ENCODE assay signal across 3 worm cellular contexts in the genomic region with DNA sequence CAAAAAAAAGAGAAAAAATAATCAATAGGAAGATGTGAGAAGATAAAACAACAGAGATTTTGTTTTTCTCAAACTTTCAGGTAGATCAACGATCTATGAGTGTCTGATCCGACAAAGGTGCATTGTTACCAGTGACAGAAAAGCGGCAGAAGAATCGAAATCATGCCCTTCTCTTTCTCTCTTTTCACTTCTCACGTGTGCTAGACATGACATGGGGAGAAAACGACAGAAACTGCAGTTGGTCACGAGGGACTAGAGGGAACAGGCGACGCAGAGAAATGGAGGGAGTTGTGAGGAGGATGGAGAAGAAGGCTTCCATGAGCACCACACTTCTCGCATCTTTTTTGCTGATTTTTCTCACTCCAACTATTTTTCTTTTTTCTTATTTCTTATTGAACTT.
TF ChIP-seq lines count a peak whose summit lies in the region.

A gene (minus strand): TSS at position 97 of the 400 bp plus-strand sequence.

TF ChIP-seq in whole organism, L1 larva, 84 proteins besides CTCF, POLR2A, EP300 and RAD21 (continued from another document and continues in another):
- TF ChIP-seq nhr-85 (tag; lab: Kevin White, UChicago) (peak; percentile 92), unc-86 (tag; optimal IDR thresholded peaks at IDR 0.05; lab: Kevin White, UChicago) (peak; percentile 65), C04F5.9 (tag; optimal IDR thresholded peaks at IDR 0.05; lab: Kevin White, UChicago) (peak; percentile 42), mep-1 (tag; optimal IDR thresholded peaks at IDR 0.05; lab: Kevin White, UChicago) (peak; percentile 87), sup-37 (GFP tag; optimal IDR thresholded peaks at IDR 0.05; lab: Kevin White, UChicago) (peak; percentile 38), mef-2 (tag; optimal IDR thresholded peaks at IDR 0.05; lab: Kevin White, UChicago) (peak; percentile 74), nhr-11 (tag; optimal IDR thresholded peaks at IDR 0.05; lab: Kevin White, UChicago) (peak; percentile 80), aly-2 (tag; optimal IDR thresholded peaks at IDR 0.05; lab: Kevin White, UChicago) (peak; percentile 34), nhr-237 (tag; optimal IDR thresholded peaks at IDR 0.05; lab: Kevin White, UChicago) (no peak), nhr-77 (tag; optimal IDR thresholded peaks at IDR 0.05; lab: Kevin White, UChicago) (peak; percentile 40), ceh-90 (tag; optimal IDR thresholded peaks at IDR 0.05; lab: Kevin White, UChicago) (no peak), ces-1 (GFP tag; optimal IDR thresholded peaks at IDR 0.05; lab: Kevin White, UChicago) (no peak), ztf-11 (tag; optimal IDR thresholded peaks at IDR 0.05; lab: Kevin White, UChicago) (no peak), snu-23 (GFP tag; optimal IDR thresholded peaks at IDR 0.05; lab: Kevin White, UChicago) (peak; percentile 96), ceh-82 (tag; optimal IDR thresholded peaks at IDR 0.05; lab: Kevin White, UChicago) (peak; percentile 66 to 88 (median 70)), lsy-2 (tag; optimal IDR thresholded peaks at IDR 0.05; lab: Kevin White, UChicago) (peak; percentile 92 to 96), nhr-71 (tag; optimal IDR thresholded peaks at IDR 0.05; lab: Kevin White, UChicago) (peak; percentile 97), lir-3 (tag; optimal IDR thresholded peaks at IDR 0.05; lab: Kevin White, UChicago; ENCODE audit: poor library complexity) (peak; percentile 59), ceh-88 (GFP tag; IDR thresholded peaks at IDR 0.05; lab: Robert Waterston, UW) (0 out of 2 replicates have a peak, but pooled peaks have one; percentile 42), hlh-4 (tag; optimal IDR thresholded peaks at IDR 0.05; lab: Kevin White, UChicago) (no peak), C34B4.2 (tag; optimal IDR thresholded peaks at IDR 0.05; lab: Kevin White, UChicago) (no peak), hlh-17 (GFP tag; optimal IDR thresholded peaks at IDR 0.05; lab: Kevin White, UChicago; ENCODE audit: borderline replicate concordance) (no peak), lin-13 (GFP tag; optimal IDR thresholded peaks at IDR 0.05; lab: Kevin White, UChicago) (peak; percentile 93), nhr-84 (tag; optimal IDR thresholded peaks at IDR 0.05; lab: Kevin White, UChicago) (no peak), C16A3.4 (tag; optimal IDR thresholded peaks at IDR 0.05; lab: Kevin White, UChicago) (peak; percentile 91), ceh-63 (GFP tag; optimal IDR thresholded peaks at IDR 0.05; lab: Kevin White, UChicago) (no peak), sox-4 (tag; optimal IDR thresholded peaks at IDR 0.05; lab: Kevin White, UChicago) (peak; percentile 43), unc-130 (tag; optimal IDR thresholded peaks at IDR 0.05; lab: Kevin White, UChicago) (peak; percentile 78), lin-15B (tag; optimal IDR thresholded peaks at IDR 0.05; lab: Kevin White, UChicago) (peak; percentile 40), ets-5 (GFP tag; IDR thresholded peaks at IDR 0.05; lab: Robert Waterston, UW) (no peak), unc-30 (tag; optimal IDR thresholded peaks at IDR 0.05; lab: Kevin White, UChicago) (no peak), fkh-4 (tag; optimal IDR thresholded peaks at IDR 0.05; lab: Kevin White, UChicago; ENCODE audit: borderline replicate concordance) (no peak), pag-3 (tag; optimal IDR thresholded peaks at IDR 0.05; lab: Kevin White, UChicago; ENCODE audit: borderline replicate concordance, insufficient read depth) (no peak), dsc-1 (tag; optimal IDR thresholded peaks at IDR 0.05; lab: Kevin White, UChicago) (peak; percentile 52), egl-13 (tag; optimal IDR thresholded peaks at IDR 0.05; lab: Kevin White, UChicago) (peak; percentile 51), aha-1 (tag; optimal IDR thresholded peaks at IDR 0.05; lab: Kevin White, UChicago) (no peak), hpl-2 (GFP tag; optimal IDR thresholded peaks at IDR 0.05; lab: Kevin White, UChicago) (no peak), ztf-4 (tag; optimal IDR thresholded peaks at IDR 0.05; lab: Kevin White, UChicago) (peak; percentile 87), zag-1 (tag; optimal IDR thresholded peaks at IDR 0.05; lab: Kevin White, UChicago) (no peak), skn-1 (tag; optimal IDR thresholded peaks at IDR 0.05; lab: Kevin White, UChicago) (peak; percentile 86), egl-27 (tag; optimal IDR thresholded peaks at IDR 0.05; lab: Kevin White, UChicago) (peak; percentile 32 to 79), mdl-1 (tag; optimal IDR thresholded peaks at IDR 0.05; lab: Kevin White, UChicago) (peak; percentile 56 to 99)

TF ChIP-seq in whole organism, L3 larva, 47 proteins besides CTCF, POLR2A, EP300 and RAD21 (continued from another document):
- TF ChIP-seq ztf-4 (tag; optimal IDR thresholded peaks at IDR 0.05; lab: Kevin White, UChicago) (peak; percentile 68), tbx-2 (tag; optimal IDR thresholded peaks at IDR 0.05; lab: Kevin White, UChicago) (peak; percentile 33), jun-1 (tag; optimal IDR thresholded peaks at IDR 0.05; lab: Kevin White, UChicago) (peak; percentile 84), pha-4 (tag; optimal IDR thresholded peaks at IDR 0.05; lab: Kevin White, UChicago) (peak; percentile 55), R02D3.7 (tag; optimal IDR thresholded peaks at IDR 0.05; lab: Kevin White, UChicago) (peak; percentile 38), nhr-25 (tag; optimal IDR thresholded peaks at IDR 0.05; lab: Kevin White, UChicago) (peak; percentile 72), ceh-16 (tag; optimal IDR thresholded peaks at IDR 0.05; lab: Kevin White, UChicago) (no peak), unc-39 (tag; optimal IDR thresholded peaks at IDR 0.05; lab: Kevin White, UChicago) (no peak), daf-12 (tag; optimal IDR thresholded peaks at IDR 0.05; lab: Kevin White, UChicago) (no peak), sea-2 (GFP tag; optimal IDR thresholded peaks at IDR 0.05; lab: Kevin White, UChicago) (no peak), pqm-1 (tag; optimal IDR thresholded peaks at IDR 0.05; lab: Kevin White, UChicago) (peak; percentile 1), fkh-2 (tag; optimal IDR thresholded peaks at IDR 0.05; lab: Kevin White, UChicago) (no peak), nhr-67 (tag; optimal IDR thresholded peaks at IDR 0.05; lab: Kevin White, UChicago) (no peak), lin-39 (tag; optimal IDR thresholded peaks at IDR 0.05; lab: Kevin White, UChicago) (peak; percentile 84), elt-2 (tag; optimal IDR thresholded peaks at IDR 0.05; lab: Kevin White, UChicago) (peak; percentile 59), ceh-82 (tag; optimal IDR thresholded peaks at IDR 0.05; lab: Kevin White, UChicago) (no peak), nhr-76 (tag; optimal IDR thresholded peaks at IDR 0.05; lab: Kevin White, UChicago) (no peak), nhr-12 (tag; optimal IDR thresholded peaks at IDR 0.05; lab: Kevin White, UChicago) (no peak), unc-62 (GFP tag; optimal IDR thresholded peaks at IDR 0.05; lab: Kevin White, UChicago) (peak; percentile 88), ceh-9 (tag; optimal IDR thresholded peaks at IDR 0.05; lab: Kevin White, UChicago) (no peak), fos-1 (tag; optimal IDR thresholded peaks at IDR 0.05; lab: Kevin White, UChicago) (no peak), ztf-11 (tag; optimal IDR thresholded peaks at IDR 0.05; lab: Kevin White, UChicago) (no peak), ama-1 (optimal IDR thresholded peaks at IDR 0.05; lab: Kevin White, UChicago) (peak; percentile 80), nfya-1 (tag; optimal IDR thresholded peaks at IDR 0.05; lab: Kevin White, UChicago; ENCODE audit: insufficient read depth) (peak; percentile 88), snpc-4 (tag; optimal IDR thresholded peaks at IDR 0.05; lab: Kevin White, UChicago) (peak; percentile 78), mml-1 (tag; optimal IDR thresholded peaks at IDR 0.05; lab: Kevin White, UChicago) (no peak), nhr-23 (tag; optimal IDR thresholded peaks at IDR 0.05; lab: Kevin White, UChicago) (peak; percentile 81), lsy-12 (tag; optimal IDR thresholded peaks at IDR 0.05; lab: Kevin White, UChicago) (peak; percentile 77), lin-15B (tag; optimal IDR thresholded peaks at IDR 0.05; lab: Kevin White, UChicago) (peak; percentile 82)
TF ChIP-seq in whole organism, L3 larva: peak in this region for 23.

TF ChIP-seq in whole organism, young adult, 124 proteins besides CTCF, POLR2A, EP300 and RAD21 (continued from another document):
- TF ChIP-seq snpc-1.3 (tag; optimal IDR thresholded peaks at IDR 0.05; lab: Kevin White, UChicago; ENCODE audit: insufficient read depth) (no peak), B0261.1 (tag; optimal IDR thresholded peaks at IDR 0.05; lab: Kevin White, UChicago) (no peak), F52B5.7 (tag; optimal IDR thresholded peaks at IDR 0.05; lab: Kevin White, UChicago) (no peak), tbp1 (GFP tag; optimal IDR thresholded peaks at IDR 0.05; lab: Kevin White, UChicago) (peak; percentile 58), akir-1 (GFP tag; optimal IDR thresholded peaks at IDR 0.05; lab: Kevin White, UChicago) (no peak), ztf-26 (tag; optimal IDR thresholded peaks at IDR 0.05; lab: Kevin White, UChicago) (peak; percentile 62), zfh-2 (GFP tag; conservative IDR thresholded peaks at IDR 0.05; lab: Robert Waterston, UW) (peak; percentile 75), ztf-3 (GFP tag; optimal IDR thresholded peaks at IDR 0.05; lab: Kevin White, UChicago) (peak; percentile 42), ceh-40 (GFP tag; IDR thresholded peaks at IDR 0.05; lab: Robert Waterston, UW) (no peak), gei-17 (GFP tag; optimal IDR thresholded peaks at IDR 0.05; lab: Kevin White, UChicago) (peak; percentile 43), dox-1 (GFP tag; IDR thresholded peaks at IDR 0.05; lab: Robert Waterston, UW) (peak; percentile 54; the same call in 1 of the 2 replicates), egl-44 (GFP tag; IDR thresholded peaks at IDR 0.05; lab: Robert Waterston, UW) (0 out of 2 replicates have a peak, but pooled peaks have one; percentile 34), bed-2 (GFP tag; IDR thresholded peaks at IDR 0.05; lab: Robert Waterston, UW) (no peak), xnd-1 (tag; optimal IDR thresholded peaks at IDR 0.05; lab: Kevin White, UChicago) (no peak), nfya-2 (GFP tag; IDR thresholded peaks at IDR 0.05; lab: Robert Waterston, UW) (no peak), ceh-91 (GFP tag; IDR thresholded peaks at IDR 0.05; lab: Robert Waterston, UW) (no peak), attf-6 (GFP tag; IDR thresholded peaks at IDR 0.05; lab: Robert Waterston, UW) (no peak), B0019.2 (GFP tag; conservative IDR thresholded peaks at IDR 0.05; lab: Robert Waterston, UW) (no peak), nhr-90 (tag; optimal IDR thresholded peaks at IDR 0.05; lab: Kevin White, UChicago) (peak; percentile 47), lin-54 (GFP tag; optimal IDR thresholded peaks at IDR 0.05; lab: Kevin White, UChicago) (peak; percentile 50), cebp-2 (GFP tag; IDR thresholded peaks at IDR 0.05; lab: Robert Waterston, UW) (no peak), madf-10 (tag; optimal IDR thresholded peaks at IDR 0.05; lab: Kevin White, UChicago) (peak; percentile 77), F22D6.2 (tag; optimal IDR thresholded peaks at IDR 0.05; lab: Kevin White, UChicago) (peak; percentile 74), fkh-3 (tag; optimal IDR thresholded peaks at IDR 0.05; lab: Kevin White, UChicago) (no peak), F57C9.4 (tag; optimal IDR thresholded peaks at IDR 0.05; lab: Kevin White, UChicago) (no peak)
TF ChIP-seq in whole organism, young adult: peak in this region for 47.
